Worm (Caenorhabditis elegans) whole organism, L2 larva: ENCODE results near the gene ceh-76.
A peak's percentile ranks its signal among the peaks of the same experiment; 100 is the strongest.

Experiments
- C34F6.9 ChIP-seq: fragments of 150-350 bp; optimal IDR thresholded peaks from 2 replicates; lab custom pipeline; 2014; ENCODE audit warnings: missing biosample characterization, missing genetic modification characterization
- F13H6.1 ChIP-seq: sonication (generic microtip); optimal IDR thresholded peaks from 2 replicates; lab custom pipeline; 2016; ENCODE audit warnings: missing genetic modification characterization, missing compliant biosample characterization
- R02D3.7 ChIP-seq: fragments of 150-350 bp; optimal IDR thresholded peaks from 2 replicates; lab custom pipeline; 2014; ENCODE audit warnings: missing biosample characterization, missing genetic modification characterization
- ZK546.5 ChIP-seq: sonication (generic microtip); optimal IDR thresholded peaks from 2 replicates; lab custom pipeline; 2017; ENCODE audit warnings: missing biosample characterization, missing genetic modification characterization
- aly-2 ChIP-seq: fragments of 150-350 bp; optimal IDR thresholded peaks from 2 replicates; lab custom pipeline; 2014; ENCODE audit warnings: missing biosample characterization, missing genetic modification characterization
- ceh-16 ChIP-seq: fragments of 150-350 bp; optimal IDR thresholded peaks from 2 replicates; lab custom pipeline; 2014; ENCODE audit warnings: missing biosample characterization, missing genetic modification characterization
- crh-2 ChIP-seq: sonication (generic microtip); optimal IDR thresholded peaks from 2 replicates; lab custom pipeline; 2017; ENCODE audit warnings: missing biosample characterization, missing genetic modification characterization
- dmd-4 ChIP-seq: sonication (generic microtip); optimal IDR thresholded peaks from 2 replicates; lab custom pipeline; 2017; ENCODE audit warnings: missing biosample characterization, missing genetic modification characterization
- egl-27 ChIP-seq: sonication (generic microtip); optimal IDR thresholded peaks from 3 replicates; lab custom pipeline; 2017; ENCODE audit warnings: missing biosample characterization, missing genetic modification reagents, missing genetic modification characterization
- elt-1 ChIP-seq: fragments of 150-350 bp; optimal IDR thresholded peaks from 2 replicates; lab custom pipeline; 2014; ENCODE audit warnings: missing biosample characterization, missing genetic modification characterization
- elt-3 ChIP-seq: sonication (generic microtip); optimal IDR thresholded peaks from 2 replicates; lab custom pipeline; 2017; ENCODE audit warnings: missing biosample characterization, missing genetic modification characterization
- fos-1 ChIP-seq: fragments of 150-350 bp; optimal IDR thresholded peaks from 2 replicates; lab custom pipeline; 2014; ENCODE audit warnings: missing biosample characterization, missing genetic modification characterization
- gmeb-1 ChIP-seq: fragments of 150-350 bp; optimal IDR thresholded peaks from 2 replicates; lab custom pipeline; 2014; ENCODE audit warnings: missing biosample characterization, missing genetic modification characterization
- lin-11 ChIP-seq: fragments of 150-350 bp; sonication (generic microtip); optimal IDR thresholded peaks from 2 replicates; lab custom pipeline; 2014; ENCODE audit warnings: missing biosample characterization, missing genetic modification characterization, inconsistent platforms, mixed read lengths
- lin-13 ChIP-seq: fragments of 150-350 bp; optimal IDR thresholded peaks from 2 replicates; lab custom pipeline; 2014; ENCODE audit warnings: missing biosample characterization, missing genetic modification reagents, missing genetic modification characterization
- lin-39 ChIP-seq: fragments of 150-350 bp; optimal IDR thresholded peaks from 2 replicates; lab custom pipeline; 2014; ENCODE audit warnings: missing biosample characterization, missing genetic modification reagents, missing genetic modification characterization
- mdl-1 ChIP-seq, 2 experiments: fragments of 150-350 bp in 1 of 2; sonication (generic microtip) in 1 of 2; optimal IDR thresholded peaks; 2 replicates each; lab custom pipeline; 2017; ENCODE audit warnings: missing biosample characterization in 2 of 2, missing genetic modification characterization in 2 of 2
- nhr-10 ChIP-seq: sonication (generic microtip); optimal IDR thresholded peaks from 2 replicates; lab custom pipeline; 2017; ENCODE audit warnings: missing biosample characterization, missing genetic modification characterization
- nhr-11 ChIP-seq: fragments of 150-350 bp; optimal IDR thresholded peaks from 2 replicates; lab custom pipeline; 2014; ENCODE audit warnings: missing biosample characterization, missing genetic modification characterization
- nhr-12 ChIP-seq: fragments of 150-350 bp; optimal IDR thresholded peaks from 2 replicates; lab custom pipeline; 2014; ENCODE audit warnings: missing biosample characterization, missing genetic modification characterization
- nhr-129 ChIP-seq: fragments of 150-350 bp; optimal IDR thresholded peaks from 2 replicates; lab custom pipeline; 2014; ENCODE audit warnings: missing biosample characterization, missing genetic modification characterization
- nhr-21 ChIP-seq: fragments of 150-350 bp; optimal IDR thresholded peaks from 2 replicates; lab custom pipeline; 2014; ENCODE audit warnings: missing biosample characterization, missing genetic modification characterization
- nhr-23 ChIP-seq: fragments of 150-350 bp; optimal IDR thresholded peaks from 2 replicates; lab custom pipeline; 2014; ENCODE audit warnings: missing biosample characterization, missing genetic modification reagents, missing genetic modification characterization
- nhr-237 ChIP-seq: fragments of 150-350 bp; optimal IDR thresholded peaks from 2 replicates; lab custom pipeline; 2014; ENCODE audit warnings: missing biosample characterization, missing genetic modification characterization
- nhr-25 ChIP-seq: fragments of 150-350 bp; sonication (generic microtip); optimal IDR thresholded peaks from 3 replicates; lab custom pipeline; 2014; ENCODE audit warnings: missing biosample characterization, missing genetic modification characterization
- nhr-6 ChIP-seq: fragments of 150-350 bp; optimal IDR thresholded peaks from 2 replicates; lab custom pipeline; 2014; ENCODE audit warnings: missing biosample characterization, missing genetic modification characterization
- nhr-77 ChIP-seq: fragments of 150-350 bp; optimal IDR thresholded peaks from 2 replicates; lab custom pipeline; 2014; ENCODE audit warnings: missing biosample characterization, missing genetic modification characterization
- sem-4 ChIP-seq: fragments of 150-350 bp; optimal IDR thresholded peaks from 2 replicates; lab custom pipeline; 2014; ENCODE audit warnings: missing biosample characterization, missing genetic modification reagents, missing genetic modification characterization
- skn-1 ChIP-seq: sonication (generic microtip); optimal IDR thresholded peaks from 2 replicates; lab custom pipeline; 2017; ENCODE audit warnings: missing biosample characterization, missing genetic modification characterization
- sma-9 ChIP-seq, 2 experiments: fragments of 150-350 bp in 1 of 2; sonication (generic microtip) in 1 of 2; optimal IDR thresholded peaks; 2 replicates each; lab custom pipeline; 2014 to 2016; ENCODE audit warnings: missing genetic modification characterization in 2 of 2, mild to moderate bottlenecking in 1 of 2, missing biosample characterization in 1 of 2, missing compliant biosample characterization in 1 of 2, missing genetic modification reagents in 1 of 2, moderate library complexity in 1 of 2
- unc-39 ChIP-seq: fragments of 150-350 bp; optimal IDR thresholded peaks from 2 replicates; lab custom pipeline; 2014; ENCODE audit warnings: missing biosample characterization, missing genetic modification characterization
- unc-55 ChIP-seq: fragments of 150-350 bp; sonication (generic microtip); optimal IDR thresholded peaks from 3 replicates; lab custom pipeline; 2014; ENCODE audit warnings: missing biosample characterization, missing genetic modification reagents, missing genetic modification characterization
- unc-62 ChIP-seq: fragments of 150-350 bp; optimal IDR thresholded peaks from 2 replicates; lab custom pipeline; 2014; ENCODE audit warnings: missing biosample characterization, missing genetic modification reagents, missing genetic modification characterization
- zag-1 ChIP-seq: fragments of 150-350 bp; optimal IDR thresholded peaks from 2 replicates; lab custom pipeline; 2014; ENCODE audit warnings: missing biosample characterization, missing genetic modification characterization
- ztf-1 ChIP-seq: fragments of 200-800 bp; sonication (Bioruptor generic); conservative IDR thresholded peaks from 2 replicates; pipeline ENCODE4 v1.3.6; 2022; ENCODE audit warnings: missing genetic modification characterization, missing compliant biosample characterization
- ztf-11 ChIP-seq: sonication (generic microtip); optimal IDR thresholded peaks from 2 replicates; lab custom pipeline; 2017; ENCODE audit warnings: missing biosample characterization, missing genetic modification characterization
- ztf-4 ChIP-seq: fragments of 150-350 bp; optimal IDR thresholded peaks from 2 replicates; lab custom pipeline; 2014; ENCODE audit warnings: missing biosample characterization, missing genetic modification characterization

Gene ceh-76

DNA sequence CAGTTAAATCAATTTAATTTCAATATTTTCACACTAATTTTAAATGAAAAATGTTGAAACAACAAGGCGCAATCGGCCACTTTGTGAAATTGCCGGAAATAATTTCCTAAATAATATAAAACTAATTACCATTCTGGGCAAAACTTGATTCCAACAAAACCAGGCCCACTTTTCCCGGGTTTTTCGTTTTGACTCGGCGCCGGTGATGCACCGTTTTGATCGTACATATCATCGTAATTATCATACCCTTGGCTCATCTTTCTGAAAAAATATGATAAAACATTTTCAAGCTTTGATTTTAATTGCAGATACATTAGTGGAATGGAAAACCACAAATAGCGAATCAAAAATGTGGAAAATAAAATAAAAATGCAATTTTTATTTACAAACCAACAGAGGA is 17.6 kb upstream of the ceh-76 start, which contains the start of gene rpb-9:
Gene rpb-9 (minus strand): TSS at position 314 of the 400 bp plus-strand sequence.
- no peak for TF ChIP-seq egl-27 (tag; lab: Kevin White, UChicago)
- no peak for TF ChIP-seq aly-2 (tag; lab: Kevin White, UChicago)
- TF ChIP-seq crh-2 (tag; lab: Kevin White, UChicago), result no peak

DNA sequence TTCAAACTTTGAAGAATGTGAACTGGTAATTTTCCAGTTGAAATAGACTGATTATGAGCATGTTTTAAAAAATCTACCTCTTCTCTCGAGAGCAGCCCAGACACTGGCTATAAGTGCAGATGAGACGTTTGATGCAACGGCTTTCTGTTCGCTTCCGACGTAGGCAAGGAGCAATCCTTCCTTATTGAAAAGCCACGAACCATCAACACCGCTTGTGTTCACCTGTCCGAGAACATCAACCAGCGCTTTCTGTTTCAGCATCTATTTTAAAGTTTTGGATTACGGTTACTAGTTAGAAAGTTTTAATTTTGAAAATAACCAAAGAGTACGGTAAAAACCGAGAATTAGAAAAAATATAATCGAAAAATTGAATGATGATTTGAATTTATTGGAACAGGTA is 16.4 kb upstream of the ceh-76 start, which contains the start of gene lmtr-2:
Gene lmtr-2 (minus strand): TSS at position 261 of the 400 bp plus-strand sequence.
- no peak for TF ChIP-seq elt-3 (tag; lab: Kevin White, UChicago)

DNA sequence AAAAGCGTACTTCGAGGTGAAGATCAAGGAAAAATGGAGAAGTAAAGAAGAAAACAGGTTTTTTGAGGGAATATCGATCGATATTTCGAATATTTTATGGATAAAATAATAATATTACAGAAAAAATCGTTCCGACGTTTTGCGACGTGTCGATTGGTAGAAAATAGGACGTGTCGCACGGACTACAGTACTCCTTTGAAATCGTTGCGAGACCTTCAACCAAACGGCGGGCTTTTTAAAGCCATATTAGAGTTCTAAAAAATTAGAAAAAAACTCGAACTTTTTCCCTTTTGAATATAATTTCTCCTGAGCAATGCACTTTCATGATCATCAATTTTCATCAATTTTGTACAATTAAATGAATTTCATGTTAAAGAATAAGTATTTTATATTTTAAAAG is 15.6 kb upstream of the ceh-76 start, which contains the start of gene Y97E10AR.4:
Gene Y97E10AR.4 (minus strand): TSS at position 131 of the 400 bp plus-strand sequence.
- TF ChIP-seq elt-3 (tag; lab: Kevin White, UChicago) (no peak), ztf-4 (tag; lab: Kevin White, UChicago) (no peak), unc-62 (no peak), nhr-25 (tag; lab: Kevin White, UChicago) (no peak), aly-2 (tag; lab: Kevin White, UChicago) (no peak), egl-27 (tag; lab: Kevin White, UChicago) (no peak), elt-1 (tag; lab: Kevin White, UChicago) (no peak), ceh-16 (tag; lab: Kevin White, UChicago) (no peak), lin-13 (GFP tag; lab: Kevin White, UChicago) (no peak), nhr-77 (tag; lab: Kevin White, UChicago) (no peak), ZK546.5 (tag; lab: Kevin White, UChicago) (no peak), lin-11 (tag; lab: Kevin White, UChicago) (no peak), mdl-1 (tag; optimal IDR thresholded peaks at IDR 0.05; lab: Kevin White, UChicago) (no peak), skn-1 (tag; lab: Kevin White, UChicago) (no peak)

DNA sequence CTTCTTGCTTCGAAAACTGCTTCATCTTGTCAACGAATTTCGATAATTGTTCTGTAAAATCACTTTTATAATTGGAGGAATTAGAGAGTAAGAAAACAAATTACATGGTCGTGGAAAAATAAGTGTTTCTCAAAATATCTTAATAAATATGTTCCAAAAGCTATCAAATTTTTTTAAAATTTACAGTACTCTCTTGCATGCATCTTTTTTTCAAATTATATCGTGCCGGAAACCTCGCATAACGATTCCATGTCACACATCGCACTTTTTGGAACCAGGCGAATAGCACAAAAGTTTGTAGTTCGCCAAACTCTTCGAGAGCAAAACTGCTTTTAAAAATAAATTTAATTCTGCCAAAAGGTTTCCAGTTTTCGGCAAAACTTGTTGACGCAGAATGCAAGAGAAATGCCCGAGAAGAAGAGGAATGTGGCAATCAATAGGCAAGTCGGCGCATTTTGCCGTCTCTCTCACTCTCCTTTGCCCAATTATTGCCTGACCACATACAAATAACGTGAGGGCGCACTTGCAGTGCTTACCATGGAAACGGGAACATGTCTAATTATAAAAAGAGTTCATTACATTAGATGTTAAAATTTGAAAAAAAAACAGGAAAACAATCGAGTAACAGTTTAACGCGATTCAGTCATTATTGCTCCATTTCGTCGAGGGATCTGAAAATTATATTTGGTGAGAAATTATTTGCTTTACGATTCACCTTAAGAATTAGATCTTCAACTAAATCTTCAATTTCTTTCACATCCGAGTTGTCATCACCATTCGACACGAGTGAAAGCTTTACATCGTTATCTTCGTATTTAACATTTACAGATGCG is 13.2 kb upstream of the ceh-76 start, which contains the start of gene Y97E10AR.3:
Gene Y97E10AR.3 (minus strand): TSS at position 51 of the 833 bp plus-strand sequence.
- TF ChIP-seq C34F6.9 (tag; lab: Kevin White, UChicago), result peak; percentile 53
- no peak for TF ChIP-seq gmeb-1 (tag; lab: Kevin White, UChicago)
- no peak for TF ChIP-seq sem-4 (tag; lab: Kevin White, UChicago)
- TF ChIP-seq nhr-12 (tag; lab: Kevin White, UChicago), result no peak

DNA sequence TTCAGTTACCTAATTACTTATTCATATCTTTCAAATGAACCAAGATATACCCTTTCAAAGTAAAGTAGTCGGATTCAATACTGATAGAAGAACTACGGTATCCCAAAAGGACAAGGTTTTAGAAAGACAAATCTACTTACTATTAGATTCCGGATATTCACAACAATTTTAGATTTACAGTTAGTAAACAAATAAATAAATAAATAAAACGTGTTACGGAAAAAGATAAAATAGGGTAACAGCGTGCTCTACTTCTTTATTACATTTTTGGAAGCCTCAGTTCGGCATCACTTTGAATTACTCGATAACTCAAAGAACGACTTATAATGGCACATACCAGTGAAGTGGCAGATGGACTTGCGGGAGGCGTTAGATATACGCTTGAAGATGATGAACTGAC is 10.5 kb upstream of the ceh-76 start, which contains the start of gene Y97E10AR.8:
Gene Y97E10AR.8 (plus strand): TSS at position 301 of the 400 bp plus-strand sequence.
- no peak for TF ChIP-seq fos-1 (tag; lab: Kevin White, UChicago)
- TF ChIP-seq sem-4 (tag; lab: Kevin White, UChicago), result no peak
- TF ChIP-seq unc-39 (tag; lab: Kevin White, UChicago), result no peak
- no peak for TF ChIP-seq nhr-25 (tag; lab: Kevin White, UChicago)
- no peak for TF ChIP-seq egl-27 (tag; lab: Kevin White, UChicago)
- no peak for TF ChIP-seq elt-1 (tag; lab: Kevin White, UChicago)
- no peak for TF ChIP-seq zag-1 (tag; lab: Kevin White, UChicago)
- TF ChIP-seq crh-2 (tag; lab: Kevin White, UChicago), result no peak
- TF ChIP-seq gmeb-1 (tag; lab: Kevin White, UChicago), result no peak
- TF ChIP-seq nhr-23 (tag; lab: Kevin White, UChicago), result no peak
- no peak for TF ChIP-seq nhr-237 (tag; lab: Kevin White, UChicago)
- TF ChIP-seq nhr-77 (tag; lab: Kevin White, UChicago), result no peak
- no peak for TF ChIP-seq nhr-6 (tag; lab: Kevin White, UChicago)
- TF ChIP-seq unc-62, result no peak
- no peak for TF ChIP-seq R02D3.7 (tag; lab: Kevin White, UChicago)
- no peak for TF ChIP-seq sma-9 (GFP tag; optimal IDR thresholded peaks at IDR 0.05; lab: Kevin White, UChicago)
- no peak for TF ChIP-seq sma-9 (tag; optimal IDR thresholded peaks at IDR 0.05; lab: Kevin White, UChicago)

DNA sequence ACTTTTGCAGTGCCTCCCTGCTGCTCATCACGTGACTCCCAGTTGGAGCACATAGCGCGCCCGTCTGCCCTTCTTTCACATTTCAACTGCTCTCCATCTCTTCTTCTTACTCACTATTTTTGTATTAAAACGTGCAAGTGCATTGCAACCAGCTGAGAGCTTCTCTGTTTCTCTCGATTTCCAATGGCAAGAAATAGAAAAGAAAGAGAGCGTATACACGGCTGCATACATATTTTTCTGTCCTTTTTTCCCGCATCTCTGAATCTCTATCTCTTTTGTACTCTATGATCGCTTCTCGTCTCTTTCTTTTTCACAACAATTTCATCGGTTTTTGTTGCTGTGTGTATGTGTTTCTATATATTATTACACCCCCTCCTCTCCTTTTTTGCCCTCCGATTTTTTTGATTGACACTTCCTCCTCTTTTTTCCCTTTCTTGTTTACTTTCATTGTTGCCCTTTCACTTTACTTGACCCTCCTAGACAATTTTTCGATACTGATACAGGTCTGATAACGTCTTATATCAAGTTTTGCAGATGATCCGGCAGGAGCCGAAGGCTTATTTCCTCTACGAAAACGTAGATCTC is 6.6 kb upstream of the ceh-76 start, which contains the start of gene Y97E10AR.1:
Gene Y97E10AR.1 (plus strand): TSS at position 535 of the 585 bp plus-strand sequence.
- TF ChIP-seq F13H6.1 (tag; lab: Kevin White, UChicago), result peak; percentile 93
- TF ChIP-seq unc-55 (GFP tag; lab: Kevin White, UChicago), result peak; percentile 96
- TF ChIP-seq sma-9 (GFP tag; optimal IDR thresholded peaks at IDR 0.05; lab: Kevin White, UChicago), result peak; percentile 93
- no peak for TF ChIP-seq sma-9 (tag; optimal IDR thresholded peaks at IDR 0.05; lab: Kevin White, UChicago)
- no peak for TF ChIP-seq nhr-11 (tag; lab: Kevin White, UChicago)
- no peak for TF ChIP-seq lin-39 (tag; lab: Kevin White, UChicago)
- no peak for TF ChIP-seq elt-3 (tag; lab: Kevin White, UChicago)
- no peak for TF ChIP-seq ztf-1 (GFP tag; lab: Robert Waterston, UW)
- TF ChIP-seq dmd-4 (tag; lab: Kevin White, UChicago), result no peak
- peak; percentile 60 for TF ChIP-seq ztf-4 (tag; lab: Kevin White, UChicago)
- peak; percentile 73 for TF ChIP-seq egl-27 (tag; lab: Kevin White, UChicago)
- TF ChIP-seq nhr-25 (tag; lab: Kevin White, UChicago), result no peak
- TF ChIP-seq crh-2 (tag; lab: Kevin White, UChicago), result peak; percentile 83
- peak; percentile 89 for TF ChIP-seq nhr-129 (tag; lab: Kevin White, UChicago)
- no peak for TF ChIP-seq ztf-11 (tag; lab: Kevin White, UChicago)
- no peak for TF ChIP-seq nhr-10
- no peak for TF ChIP-seq nhr-21 (tag; lab: Kevin White, UChicago)
- no peak for TF ChIP-seq ZK546.5 (tag; lab: Kevin White, UChicago)
- no peak for TF ChIP-seq elt-1 (tag; lab: Kevin White, UChicago)
- TF ChIP-seq aly-2 (tag; lab: Kevin White, UChicago), result no peak
- TF ChIP-seq gmeb-1 (tag; lab: Kevin White, UChicago), result no peak
